Worm (Caenorhabditis elegans): Measurements from ENCODE around the gene F23H12.5.

Gene F23H12.5

ce11 chrV:12397545-12397944 lies 39.1 kb downstream of the F23H12.5 start, which contains the start of gene K01D12.5:
K01D12.5 (plus strand) TSS chrV:12397845.
- TF ChIP-seq ceh-39 (tag; optimal IDR thresholded peaks at IDR 0.05) (no peak), snpc-4 (tag; optimal IDR thresholded peaks at IDR 0.05) (no peak), pha-4 (tag; optimal IDR thresholded peaks at IDR 0.05) (no peak), ceh-43 (GFP tag; optimal IDR thresholded peaks at IDR 0.05) (no peak), ztf-11 (tag; optimal IDR thresholded peaks at IDR 0.05) (no peak)

ce11 chrV:12400677-12401236 lies 42.3 kb downstream of the F23H12.5 start, which contains the start of the genes K01D12.20 and miga-1:
K01D12.20 (minus strand) TSS chrV:12400814.
miga-1 (minus strand) TSS chrV:12400859.
- TF ChIP-seq zip-8 (tag; optimal IDR thresholded peaks at IDR 0.05) (peak; percentile 71), ceh-83 (GFP tag; optimal IDR thresholded peaks at IDR 0.05) (no peak)

ce11 chrV:12401383-12401782 lies 42.9 kb downstream of the F23H12.5 start, which contains the start of gene K01D12.7:
K01D12.7 (minus strand) TSS chrV:12401483.
- TF ChIP-seq blmp-1 (tag; optimal IDR thresholded peaks at IDR 0.05) = no peak
- TF ChIP-seq mls-2 (tag; optimal IDR thresholded peaks at IDR 0.05) = no peak
- TF ChIP-seq unc-120 (tag; optimal IDR thresholded peaks at IDR 0.05; ENCODE audit: poor library complexity, severe bottlenecking) = no peak
- TF ChIP-seq lsy-2 (tag; optimal IDR thresholded peaks at IDR 0.05) = no peak
- TF ChIP-seq lin-13 (tag; optimal IDR thresholded peaks at IDR 0.05) = no peak
- no peak for TF ChIP-seq elt-3 (tag; optimal IDR thresholded peaks at IDR 0.05)
- no peak for TF ChIP-seq drap-1 (GFP tag; optimal IDR thresholded peaks at IDR 0.05)
- no peak for TF ChIP-seq pha-4 (tag; optimal IDR thresholded peaks at IDR 0.05)
- no peak for TF ChIP-seq M03D4.4 (tag; optimal IDR thresholded peaks at IDR 0.05)
- no peak for TF ChIP-seq zip-8 (tag; optimal IDR thresholded peaks at IDR 0.05)
- no peak for TF ChIP-seq nhr-28 (tag; optimal IDR thresholded peaks at IDR 0.05)
- no peak for TF ChIP-seq ces-1 (GFP tag; optimal IDR thresholded peaks at IDR 0.05)
- no peak for TF ChIP-seq ceh-83 (GFP tag; optimal IDR thresholded peaks at IDR 0.05)
- no peak for TF ChIP-seq cnd-1 (tag; optimal IDR thresholded peaks at IDR 0.05)
- TF ChIP-seq ceh-43 (GFP tag; optimal IDR thresholded peaks at IDR 0.05) = no peak
- TF ChIP-seq unc-39 (tag; optimal IDR thresholded peaks at IDR 0.05) = no peak
- no peak for TF ChIP-seq lin-32 (GFP tag; optimal IDR thresholded peaks at IDR 0.05)

- TF ChIP-seq lin-32 (GFP tag; optimal IDR thresholded peaks at IDR 0.05) (no peak), ceh-43 (GFP tag; optimal IDR thresholded peaks at IDR 0.05) (no peak), mls-2 (tag; optimal IDR thresholded peaks at IDR 0.05) (no peak), snpc-4 (tag; optimal IDR thresholded peaks at IDR 0.05) (no peak), ceh-39 (tag; optimal IDR thresholded peaks at IDR 0.05) (no peak), pha-4 (tag; optimal IDR thresholded peaks at IDR 0.05) (no peak), elt-3 (tag; optimal IDR thresholded peaks at IDR 0.05) (no peak), nhr-237 (tag; optimal IDR thresholded peaks at IDR 0.05) (no peak), tbx-8 (GFP tag; optimal IDR thresholded peaks at IDR 0.05) (no peak), cnd-1 (tag; optimal IDR thresholded peaks at IDR 0.05) (no peak), unc-62 (GFP tag; optimal IDR thresholded peaks at IDR 0.05) (no peak), nhr-28 (tag; optimal IDR thresholded peaks at IDR 0.05) (no peak), hlh-1 (tag; optimal IDR thresholded peaks at IDR 0.05) (no peak), unc-120 (tag; optimal IDR thresholded peaks at IDR 0.05; ENCODE audit: poor library complexity, severe bottlenecking) (no peak), ces-1 (GFP tag; optimal IDR thresholded peaks at IDR 0.05) (no peak), flh-1 (GFP tag; optimal IDR thresholded peaks at IDR 0.05) (no peak)
These were observed 43.9 kb downstream of the F23H12.5 start, which contains the start of gene K01D12.8 for ce11 chrV:12402355-12402754. K01D12.8 (plus strand) TSS chrV:12402655.

- TF ChIP-seq nhr-2 (tag; optimal IDR thresholded peaks at IDR 0.05) (no peak), unc-120 (tag; optimal IDR thresholded peaks at IDR 0.05; ENCODE audit: poor library complexity, severe bottlenecking) (no peak), ceh-39 (tag; optimal IDR thresholded peaks at IDR 0.05) (no peak), mep-1 (tag; optimal IDR thresholded peaks at IDR 0.05) (no peak), nhr-237 (tag; optimal IDR thresholded peaks at IDR 0.05) (no peak), sem-2 (GFP tag; optimal IDR thresholded peaks at IDR 0.05) (no peak), unc-39 (tag; optimal IDR thresholded peaks at IDR 0.05) (no peak), nhr-76 (tag; optimal IDR thresholded peaks at IDR 0.05) (no peak), ceh-43 (GFP tag; optimal IDR thresholded peaks at IDR 0.05) (no peak), snpc-4 (tag; optimal IDR thresholded peaks at IDR 0.05) (no peak), blmp-1 (tag; optimal IDR thresholded peaks at IDR 0.05) (no peak), lin-13 (tag; optimal IDR thresholded peaks at IDR 0.05) (no peak), zip-8 (tag; optimal IDR thresholded peaks at IDR 0.05) (no peak), ham-2 (GFP tag; optimal IDR thresholded peaks at IDR 0.05) (no peak), elt-3 (tag; optimal IDR thresholded peaks at IDR 0.05) (no peak), drap-1 (GFP tag; optimal IDR thresholded peaks at IDR 0.05) (no peak)
These were observed 46.1 kb downstream of the F23H12.5 start, which contains the start of gene K01D12.9 for ce11 chrV:12404544-12404943. K01D12.9 (minus strand) TSS chrV:12404644.

All from whole organism, mixed stage, embryonic.